Worm (Caenorhabditis elegans) whole organism, early embryonic: ENCODE results near the gene ntc-1.

Source experiments
- B0310.2 ChIP-seq: sonication (generic microtip); optimal IDR thresholded peaks from 2 replicates; lab custom pipeline; 2016; ENCODE audit warnings: mild to moderate bottlenecking, missing genetic modification characterization, missing compliant biosample characterization
- F13C5.2 ChIP-seq: sonication (generic microtip); optimal IDR thresholded peaks from 2 replicates; lab custom pipeline; 2017; ENCODE audit warnings: mild to moderate bottlenecking, missing genetic modification characterization, inconsistent platforms, missing compliant biosample characterization
- aly-1 ChIP-seq: sonication (generic microtip); optimal IDR thresholded peaks from 2 replicates; lab custom pipeline; 2016; ENCODE audit warnings: missing genetic modification characterization, missing compliant biosample characterization
- ceh-13 ChIP-seq: fragments of 200-800 bp; sonication (Bioruptor generic); optimal IDR thresholded peaks from 2 replicates; lab custom pipeline; 2018; ENCODE audit warnings: mild to moderate bottlenecking, missing genetic modification characterization, missing compliant biosample characterization
- ets-7 ChIP-seq: sonication (generic microtip); optimal IDR thresholded peaks from 2 replicates; lab custom pipeline; 2016; ENCODE audit warnings: missing genotype, missing genetic modification characterization, missing compliant biosample characterization
- hmg-4 ChIP-seq: fragments of 200-800 bp; sonication (Bioruptor generic); optimal IDR thresholded peaks from 2 replicates; lab custom pipeline; 2018; ENCODE audit warnings: mild to moderate bottlenecking, missing genetic modification characterization, missing compliant biosample characterization
- sea-1 ChIP-seq: fragments of 200-800 bp; sonication (Bioruptor generic); conservative IDR thresholded peaks from 2 replicates; pipeline ENCODE4 v1.3.6; 2022; ENCODE audit warnings: missing genetic modification characterization, missing compliant biosample characterization
- tbx-11 ChIP-seq: fragments of 200-800 bp; sonication (Bioruptor generic); IDR thresholded peaks from 2 replicates; pipeline ENCODE4 v1.3.6; 2022; ENCODE audit warnings: missing genetic modification characterization, missing compliant biosample characterization
- tbx-37 ChIP-seq: fragments of 200-800 bp; sonication (Bioruptor generic); conservative IDR thresholded peaks from 2 replicates; pipeline ENCODE4 v1.3.6; 2022; ENCODE audit warnings: missing genetic modification reagents, missing genetic modification characterization, missing compliant biosample characterization
- tra-4 ChIP-seq: sonication (generic microtip); optimal IDR thresholded peaks from 2 replicates; lab custom pipeline; 2017; ENCODE audit warnings: missing genetic modification characterization, missing compliant biosample characterization

The ntc-1 gene

ce11 chrX:4914464-4914863 is 48.6 kb downstream of the ntc-1 start:
- TF ChIP-seq ceh-13 (GFP tag; lab: Kevin White, UChicago) (no peak), tra-4 (no peak), F13C5.2 (no peak), sea-1 (no peak)

- TF ChIP-seq aly-1 (no peak), tbx-11 (GFP tag; lab: Robert Waterston, UW) (no peak), B0310.2 (tag; lab: Kevin White, UChicago) (no peak), tbx-37 (GFP tag; lab: Robert Waterston, UW) (no peak), ets-7 (no peak), hmg-4 (GFP tag; lab: Kevin White, UChicago) (no peak)
These were observed 50.0 kb downstream of the ntc-1 start, which contains the start of gene ifa-4 for ce11 chrX:4915879-4916278. ifa-4 (minus strand) TSS chrX:4915979.
